Worm (Caenorhabditis elegans) whole organism, L4 larva: Measurements from ENCODE around the gene F09E5.16.

Source experiments
- D1046.2 ChIP-seq: fragments of 200-800 bp; sonication (Bioruptor generic); IDR thresholded peaks from 2 replicates; pipeline ENCODE4 v1.3.6; 2022; ENCODE audit warnings: missing genetic modification characterization, missing compliant biosample characterization
- F44E2.7 ChIP-seq: fragments of 200-800 bp; sonication (Bioruptor generic); IDR thresholded peaks from 2 replicates; pipeline ENCODE4 v2.1.2; 2022; ENCODE audit warnings: missing genetic modification characterization, missing compliant biosample characterization
- aha-1 ChIP-seq: fragments of 150-350 bp; peaks from one replicate; lab custom pipeline; 2014; ENCODE audit warnings: missing biosample characterization, missing genetic modification characterization
- aly-2 ChIP-seq: sonication (generic microtip); optimal IDR thresholded peaks from 2 replicates; lab custom pipeline; 2018; ENCODE audit warnings: missing biosample characterization, missing genetic modification characterization
- ceh-20 ChIP-seq: fragments of 200-800 bp; sonication (Bioruptor generic); IDR thresholded peaks from 2 replicates; pipeline ENCODE4 v1.3.6; 2022; ENCODE audit warnings: missing genetic modification reagents, missing genetic modification characterization, missing compliant biosample characterization
- daf-12 ChIP-seq: fragments of 150-350 bp; optimal IDR thresholded peaks from 2 replicates; lab custom pipeline; 2014; ENCODE audit warnings: missing biosample characterization, missing genetic modification reagents, missing genetic modification characterization
- daf-16 ChIP-seq, 3 experiments: sonication (generic microtip); optimal IDR thresholded peaks; 2 replicates each; lab custom pipeline; 2016 to 2017; ENCODE audit warnings: missing genetic modification characterization in 3 of 3, missing genetic modification reagents in 3 of 3, mild to moderate bottlenecking in 2 of 3, missing compliant biosample characterization in 2 of 3, missing biosample characterization in 1 of 3, moderate library complexity in 1 of 3
- dmd-8 ChIP-seq: fragments of 200-800 bp; sonication (Bioruptor generic); IDR thresholded peaks from 2 replicates; pipeline ENCODE4 v1.3.6; 2022; ENCODE audit warnings: missing genetic modification characterization, missing compliant biosample characterization
- egl-43 ChIP-seq: fragments of 200-800 bp; sonication (Bioruptor generic); IDR thresholded peaks from 2 replicates; pipeline ENCODE4 v1.3.6; 2022; ENCODE audit warnings: missing genetic modification reagents, missing genetic modification characterization, missing compliant biosample characterization
- fkh-10 ChIP-seq: fragments of 150-350 bp; optimal IDR thresholded peaks from 2 replicates; lab custom pipeline; 2014; ENCODE audit warnings: missing biosample characterization, missing genetic modification reagents, missing genetic modification characterization
- hlh-11 ChIP-seq: fragments of 200-800 bp; sonication (Bioruptor generic); optimal IDR thresholded peaks from 2 replicates; lab custom pipeline; 2018; ENCODE audit warnings: mild to moderate bottlenecking, missing genetic modification characterization, missing compliant biosample characterization
- hlh-30 ChIP-seq: sonication (generic microtip); optimal IDR thresholded peaks from 2 replicates; lab custom pipeline; 2017; ENCODE audit warnings: antibody characterized with exemption, mild to moderate bottlenecking, missing genetic modification characterization, missing compliant biosample characterization; ENCODE audit not compliant: insufficient read depth
- hmg-1.1 ChIP-seq: fragments of 200-800 bp; sonication (Bioruptor generic); IDR thresholded peaks from 2 replicates; pipeline ENCODE4 v1.3.6; 2022; ENCODE audit warnings: missing genetic modification reagents, missing genetic modification characterization, missing compliant biosample characterization
- lim-7 ChIP-seq: fragments of 200-800 bp; sonication (Bioruptor generic); IDR thresholded peaks from 2 replicates; pipeline ENCODE4 v1.3.6; 2022; ENCODE audit warnings: missing genetic modification characterization, missing compliant biosample characterization
- lin-29 ChIP-seq: fragments of 200-800 bp; sonication (Bioruptor generic); IDR thresholded peaks from 2 replicates; pipeline ENCODE4 v1.3.6; 2022; ENCODE audit warnings: missing genetic modification reagents, missing genetic modification characterization, missing compliant biosample characterization
- lin-38 ChIP-seq: fragments of 200-800 bp; sonication (Bioruptor generic); IDR thresholded peaks from 2 replicates; pipeline ENCODE4 v1.3.6; 2022; ENCODE audit warnings: missing genetic modification reagents, missing genetic modification characterization, missing compliant biosample characterization
- lsy-2 ChIP-seq, 2 experiments: fragments of 150-350 bp in 1 of 2; sonication (generic microtip) in 1 of 2; optimal IDR thresholded peaks; 2 replicates each; lab custom pipeline; 2014 to 2017; ENCODE audit warnings: missing biosample characterization in 2 of 2, missing genetic modification characterization in 2 of 2
- madf-5 ChIP-seq, 2 experiments: fragments of 200-800 bp; sonication (Bioruptor generic); IDR thresholded peaks; 2 replicates each; pipeline ENCODE4 v1.3.6; 2022; ENCODE audit warnings: missing compliant biosample characterization in 2 of 2, missing genetic modification characterization in 2 of 2
- madf-9 ChIP-seq: fragments of 200-800 bp; sonication (Bioruptor generic); conservative IDR thresholded peaks from 2 replicates; pipeline ENCODE4 v1.3.6; 2022; ENCODE audit warnings: missing genetic modification reagents, missing genetic modification characterization, missing compliant biosample characterization
- mxl-3 ChIP-seq: fragments of 200-800 bp; sonication (Bioruptor generic); optimal IDR thresholded peaks from 2 replicates; lab custom pipeline; 2018; ENCODE audit warnings: mild to moderate bottlenecking, missing genetic modification characterization, missing compliant biosample characterization
- nhr-10 ChIP-seq: fragments of 150-350 bp; optimal IDR thresholded peaks from 2 replicates; lab custom pipeline; 2014; ENCODE audit warnings: missing biosample characterization, missing genetic modification characterization
- nhr-102 ChIP-seq: sonication (generic microtip); optimal IDR thresholded peaks from 2 replicates; lab custom pipeline; 2016; ENCODE audit warnings: mild to moderate bottlenecking, missing genetic modification characterization, moderate library complexity, missing compliant biosample characterization
- nhr-237 ChIP-seq: sonication (generic microtip); optimal IDR thresholded peaks from 2 replicates; lab custom pipeline; 2017; ENCODE audit warnings: missing biosample characterization, missing genetic modification characterization
- nhr-25 ChIP-seq: sonication (generic microtip); optimal IDR thresholded peaks from 2 replicates; lab custom pipeline; 2017; ENCODE audit warnings: missing genetic modification characterization, mild to moderate bottlenecking, missing compliant biosample characterization, antibody characterized with exemption, moderate library complexity, borderline replicate concordance; ENCODE audit not compliant: insufficient read depth
- nhr-41 ChIP-seq: fragments of 200-800 bp; sonication (Bioruptor generic); IDR thresholded peaks from 2 replicates; pipeline ENCODE4 v1.3.6; 2022; ENCODE audit warnings: missing genetic modification reagents, missing genetic modification characterization, missing compliant biosample characterization
- nhr-42 ChIP-seq: fragments of 200-800 bp; sonication (Bioruptor generic); IDR thresholded peaks from 2 replicates; pipeline ENCODE4 v1.3.6; 2022; ENCODE audit warnings: missing genetic modification characterization, missing compliant biosample characterization
- nhr-48 ChIP-seq: sonication (generic microtip); optimal IDR thresholded peaks from 2 replicates; lab custom pipeline; 2016; ENCODE audit warnings: mild to moderate bottlenecking, missing genetic modification characterization, missing compliant biosample characterization
- pha-4 ChIP-seq, 2 experiments: fragments of 150-350 bp in 1 of 2; fragments of 200-800 bp in 1 of 2; sonication (Bioruptor generic) in 1 of 2; IDR thresholded peaks in 1 of 2; optimal IDR thresholded peaks in 1 of 2; 2 replicates each; pipeline versions ENCODE4 v1.3.6 to Lab custom; 2014 to 2022; ENCODE audit warnings: missing genetic modification characterization in 2 of 2, missing genetic modification reagents in 2 of 2, missing biosample characterization in 1 of 2, missing compliant biosample characterization in 1 of 2
- pqm-1 ChIP-seq: sonication (generic microtip); optimal IDR thresholded peaks from 2 replicates; lab custom pipeline; 2017; ENCODE audit warnings: missing biosample characterization, missing genetic modification characterization
- rbr-2 ChIP-seq: sonication (generic microtip); optimal IDR thresholded peaks from 2 replicates; lab custom pipeline; 2016; ENCODE audit warnings: missing genotype, missing genetic modification characterization, missing compliant biosample characterization
- saeg-2 ChIP-seq: fragments of 200-800 bp; sonication (Bioruptor generic); IDR thresholded peaks from 2 replicates; pipeline ENCODE4 v1.3.6; 2022; ENCODE audit warnings: missing genetic modification reagents, missing genetic modification characterization, missing compliant biosample characterization
- sdz-12 ChIP-seq: fragments of 200-800 bp; sonication (Bioruptor generic); optimal IDR thresholded peaks from 2 replicates; lab custom pipeline; 2018; ENCODE audit warnings: mild to moderate bottlenecking, missing genetic modification characterization, missing compliant biosample characterization
- set-16 ChIP-seq: fragments of 200-800 bp; sonication (Bioruptor generic); IDR thresholded peaks from 2 replicates; pipeline ENCODE4 v1.3.6; 2022; ENCODE audit warnings: missing genetic modification reagents, missing genetic modification characterization, missing compliant biosample characterization
- spr-1 ChIP-seq: sonication (generic microtip); optimal IDR thresholded peaks from 2 replicates; lab custom pipeline; 2016; ENCODE audit warnings: mild to moderate bottlenecking, missing genetic modification characterization, missing compliant biosample characterization
- spr-3 ChIP-seq: fragments of 200-800 bp; sonication (Bioruptor generic); optimal IDR thresholded peaks from 2 replicates; lab custom pipeline; 2018; ENCODE audit warnings: mild to moderate bottlenecking, missing genetic modification characterization, missing compliant biosample characterization
- unc-62 ChIP-seq, 3 experiments: fragments of 150-350 bp in 1 of 3; sonication (generic microtip); optimal IDR thresholded peaks in 2 of 3; peaks in 1 of 3; 1 replicate in 1 of 3; 2 replicates in 2 of 3; lab custom pipeline; 2014 to 2017; ENCODE audit warnings: missing biosample characterization in 3 of 3, missing genetic modification characterization in 3 of 3, missing genetic modification reagents in 3 of 3, missing genotype in 1 of 3
- zfp-2 ChIP-seq: sonication (generic microtip); optimal IDR thresholded peaks from 2 replicates; lab custom pipeline; 2016; ENCODE audit warnings: mild to moderate bottlenecking, missing genetic modification characterization, missing compliant biosample characterization
- zfp-3 ChIP-seq: fragments of 200-800 bp; sonication (Bioruptor generic); conservative IDR thresholded peaks from 2 replicates; pipeline ENCODE4 v1.3.6; 2022; ENCODE audit warnings: missing genetic modification reagents, missing genetic modification characterization, missing compliant biosample characterization
- zip-2 ChIP-seq: fragments of 150-350 bp; optimal IDR thresholded peaks from 2 replicates; lab custom pipeline; 2014; ENCODE audit warnings: missing biosample characterization, missing genetic modification characterization
- ztf-7 ChIP-seq: fragments of 150-350 bp; optimal IDR thresholded peaks from 2 replicates; lab custom pipeline; 2014; ENCODE audit warnings: missing biosample characterization, missing genetic modification characterization

F09E5.16 gene

DNA sequence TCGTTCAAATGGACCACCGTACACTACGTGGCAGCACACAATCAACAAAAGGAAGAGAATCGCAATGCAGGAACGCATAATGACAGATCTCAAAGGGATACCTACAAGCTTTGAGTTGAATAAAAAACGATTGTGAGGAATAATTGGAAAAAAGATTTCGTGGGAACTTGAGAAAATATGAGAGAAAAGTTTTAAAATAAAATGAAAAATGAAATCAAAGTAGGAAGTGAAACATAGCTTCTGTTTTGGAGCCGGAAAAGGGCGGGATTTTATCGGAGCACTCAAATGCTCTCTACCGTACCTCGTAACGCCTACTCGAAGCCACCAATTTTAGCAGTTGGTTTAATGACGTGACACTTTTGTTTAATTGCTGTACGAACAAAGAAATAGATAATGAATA, 20.8 kb downstream of the F09E5.16 start, which contains the start of gene F09E5.14:
TSS of gene F09E5.14 (minus strand) at position 101 of the 400 bp plus-strand sequence.
- TF ChIP-seq madf-5 (GFP tag; IDR thresholded peaks at IDR 0.05; lab: Robert Waterston, UW), result no peak
- no peak for TF ChIP-seq rbr-2
- no peak for TF ChIP-seq zfp-2 (tag; lab: Kevin White, UChicago)
- TF ChIP-seq D1046.2 (GFP tag; lab: Robert Waterston, UW), result no peak
- TF ChIP-seq F44E2.7, result no peak
- no peak for TF ChIP-seq nhr-42 (GFP tag; lab: Robert Waterston, UW)
- no peak for TF ChIP-seq zfp-3 (GFP tag; lab: Robert Waterston, UW)
- TF ChIP-seq nhr-237 (tag; lab: Kevin White, UChicago), result no peak
- TF ChIP-seq ceh-20 (GFP tag; lab: Robert Waterston, UW), result no peak
- no peak for TF ChIP-seq spr-1 (tag; lab: Kevin White, UChicago)
- TF ChIP-seq, all 104 proteins: peak for 0

DNA sequence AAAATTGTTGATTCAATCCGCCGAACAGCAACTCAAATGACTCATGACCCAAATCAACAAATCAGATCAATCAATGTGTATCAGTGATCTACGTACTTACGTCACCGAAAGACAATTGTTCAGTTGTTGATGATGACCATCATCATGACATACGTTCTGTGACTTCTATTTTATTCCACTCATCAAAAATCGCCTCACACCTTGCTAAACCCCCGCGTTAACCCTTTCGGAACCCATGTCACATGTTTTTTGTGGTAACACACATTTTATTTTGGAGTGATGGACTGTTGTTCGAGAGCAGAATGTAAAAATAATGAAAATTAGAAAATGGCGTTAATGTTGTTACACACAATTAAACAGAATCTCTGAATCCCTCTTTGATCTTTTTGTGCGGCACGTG, 23.1 kb downstream of the F09E5.16 start:
- peak in 1 of 2 experiments; percentile 74 for TF ChIP-seq daf-16 (GFP tag; optimal IDR thresholded peaks at IDR 0.05; lab: Kevin White, UChicago)
- no peak for TF ChIP-seq daf-16 (tag; optimal IDR thresholded peaks at IDR 0.05; lab: Kevin White, UChicago)
- no peak for TF ChIP-seq zfp-2 (tag; lab: Kevin White, UChicago)
- TF ChIP-seq mxl-3 (GFP tag; lab: Kevin White, UChicago), result peak; percentile 21
- peak; percentile 62 for TF ChIP-seq hlh-30
- TF ChIP-seq hlh-11 (tag; lab: Kevin White, UChicago), result peak; percentile 35
- peak; percentile 62 for TF ChIP-seq aha-1
- TF ChIP-seq sdz-12 (GFP tag; lab: Kevin White, UChicago), result no peak

DNA sequence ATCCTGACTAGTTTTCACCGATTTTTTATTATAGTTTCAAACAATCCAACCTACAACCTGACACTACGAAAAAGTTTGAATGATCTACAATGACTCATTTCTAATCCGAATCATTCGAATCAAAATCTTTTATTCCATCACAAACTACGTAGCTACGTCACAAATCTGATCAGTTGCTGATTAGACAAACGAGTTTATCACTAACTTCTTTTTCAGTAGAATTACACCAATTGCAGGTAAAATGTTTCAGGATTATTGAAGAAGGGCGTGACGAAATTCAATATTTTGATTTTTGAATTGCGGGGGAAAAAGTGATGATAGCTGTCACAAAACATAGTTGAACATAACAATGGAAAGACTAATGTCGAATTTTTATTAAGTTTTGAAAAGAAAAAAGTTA, 24.0 kb downstream of the F09E5.16 start:
- no peak for TF ChIP-seq zip-2 (tag; lab: Kevin White, UChicago)
- TF ChIP-seq nhr-10 (tag; lab: Kevin White, UChicago), result no peak
- TF ChIP-seq nhr-102 (tag; lab: Kevin White, UChicago), result no peak
- no peak for TF ChIP-seq daf-12 (tag; lab: Kevin White, UChicago)
- TF ChIP-seq ztf-7, result no peak
- no peak for TF ChIP-seq lsy-2 (tag; optimal IDR thresholded peaks at IDR 0.05; lab: Kevin White, UChicago)
- TF ChIP-seq nhr-48 (tag; lab: Kevin White, UChicago), result no peak
- TF ChIP-seq lin-38, result no peak
- no peak for TF ChIP-seq dmd-8 (GFP tag; lab: Robert Waterston, UW)
- TF ChIP-seq madf-9 (GFP tag; lab: Robert Waterston, UW), result no peak
- TF ChIP-seq hmg-1.1 (GFP tag; lab: Robert Waterston, UW), result no peak
- no peak for TF ChIP-seq D1046.2 (GFP tag; lab: Robert Waterston, UW)
- no peak for TF ChIP-seq pqm-1 (tag; lab: Kevin White, UChicago)
- no peak for TF ChIP-seq set-16 (GFP tag; lab: Robert Waterston, UW)
- TF ChIP-seq spr-3 (GFP tag; lab: Kevin White, UChicago), result no peak
- TF ChIP-seq fkh-10 (GFP tag; lab: Kevin White, UChicago), result no peak

DNA sequence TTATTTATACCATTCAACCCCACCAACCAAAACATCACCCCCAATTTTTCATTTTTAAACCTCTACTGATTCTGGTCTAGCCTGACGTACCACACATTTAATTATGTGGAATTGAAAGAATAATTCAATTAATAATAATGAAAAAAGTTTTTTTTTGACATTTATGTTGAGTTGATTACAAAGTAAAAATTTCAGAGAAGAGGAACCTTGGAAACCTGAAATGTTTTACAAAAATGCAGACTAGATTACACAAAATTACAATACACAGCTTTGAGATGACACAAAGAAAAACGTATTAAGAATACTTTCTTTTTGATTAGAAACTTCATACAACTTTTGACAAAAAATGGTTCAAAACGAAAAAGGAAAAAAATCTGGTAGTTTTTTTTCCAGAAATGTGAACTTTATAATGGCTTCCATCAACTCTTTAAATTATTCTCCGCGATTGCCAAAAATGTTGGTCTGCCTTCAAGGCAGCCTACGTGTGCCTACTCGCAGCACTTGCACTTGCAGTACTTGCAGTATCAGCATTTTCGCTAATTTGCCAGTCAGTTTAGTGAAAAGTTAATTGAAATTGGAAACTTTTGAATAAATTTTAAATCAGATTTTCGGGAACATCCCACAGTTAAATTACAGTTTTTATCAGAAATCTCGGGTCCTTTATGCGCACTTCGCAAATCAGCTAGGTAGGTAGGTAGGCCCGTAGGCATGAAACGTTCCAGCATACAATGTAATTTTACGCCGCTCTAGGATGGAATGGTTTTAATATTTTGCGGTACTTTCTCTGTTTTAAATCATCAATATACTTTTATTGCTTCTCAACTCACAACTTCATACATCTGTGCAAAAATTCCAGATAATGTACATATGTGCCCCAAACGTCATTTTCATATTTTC, 24.6 kb downstream of the F09E5.16 start:
- TF ChIP-seq lin-38, result peak; percentile 15; the same call in 1 of the 2 replicates
- TF ChIP-seq nhr-25 (tag; lab: Kevin White, UChicago), result no peak
- peak; percentile 37; the same call in 1 of the 2 replicates for TF ChIP-seq pha-4 (GFP tag; IDR thresholded peaks at IDR 0.05; lab: Robert Waterston, UW)
- no peak for TF ChIP-seq pha-4 (tag; optimal IDR thresholded peaks at IDR 0.05; lab: Kevin White, UChicago)
- 0 out of 2 replicates have a peak, but pooled peaks have one; percentile 3 for TF ChIP-seq lim-7 (GFP tag; lab: Robert Waterston, UW)
- peak; percentile 61; the same call in 1 of the 2 replicates for TF ChIP-seq nhr-41
- 0 out of 2 replicates have a peak, but pooled peaks have one; percentile 15 for TF ChIP-seq lin-29 (GFP tag; lab: Robert Waterston, UW)
- 0 out of 2 replicates have a peak, but pooled peaks have one; percentile 43 for TF ChIP-seq egl-43 (GFP tag; lab: Robert Waterston, UW)
- 0 out of 2 replicates have a peak, but pooled peaks have one; percentile 12 for TF ChIP-seq ceh-20 (GFP tag; lab: Robert Waterston, UW)
- no peak for TF ChIP-seq saeg-2 (GFP tag; lab: Robert Waterston, UW)
- 0 out of 2 replicates have a peak, but pooled peaks have one; percentile 72 for TF ChIP-seq zfp-3 (GFP tag; lab: Robert Waterston, UW)
- TF ChIP-seq unc-62 (GFP tag; optimal IDR thresholded peaks at IDR 0.05 in 1 of 2; lab: Kevin White, UChicago), result peak in 1 of 2 experiments; percentile 79
- TF ChIP-seq unc-62 (tag; optimal IDR thresholded peaks at IDR 0.05; lab: Kevin White, UChicago), result no peak
- no peak for TF ChIP-seq F44E2.7
- peak; percentile 92 for TF ChIP-seq aha-1
- TF ChIP-seq aly-2 (tag; lab: Kevin White, UChicago), result peak; percentile 29
- peak; percentile 37 for TF ChIP-seq nhr-10 (tag; lab: Kevin White, UChicago)
- no peak for TF ChIP-seq nhr-48 (tag; lab: Kevin White, UChicago)
- TF ChIP-seq madf-5 (GFP tag; IDR thresholded peaks at IDR 0.05; lab: Robert Waterston, UW), result 0 out of 4 replicates have a peak, but pooled peaks of 1 of the 2 experiments have one; percentile 13
